Worm (Caenorhabditis elegans) whole organism, L4 larva: ENCODE measurements around the gene srx-26.
A peak's percentile ranks its signal among the peaks of the same experiment; 100 is the strongest.

ENCODE experiments used
- D1046.2 ChIP-seq: fragments of 200-800 bp; sonication (Bioruptor generic); IDR thresholded peaks from 2 replicates; pipeline ENCODE4 v1.3.6; 2022; ENCODE audit warnings: missing genetic modification characterization, missing compliant biosample characterization
- F37D6.2 ChIP-seq: sonication (generic microtip); optimal IDR thresholded peaks from 2 replicates; lab custom pipeline; 2016; ENCODE audit warnings: mild to moderate bottlenecking, missing genetic modification characterization, missing compliant biosample characterization
- F44E2.7 ChIP-seq: fragments of 200-800 bp; sonication (Bioruptor generic); IDR thresholded peaks from 2 replicates; pipeline ENCODE4 v2.1.2; 2022; ENCODE audit warnings: missing genetic modification characterization, missing compliant biosample characterization
- F49E8.2 ChIP-seq: sonication (generic microtip); optimal IDR thresholded peaks from 2 replicates; lab custom pipeline; 2016; ENCODE audit warnings: missing compliant biosample characterization, mild to moderate bottlenecking, missing genetic modification characterization, borderline replicate concordance
- Y105C5A.15 ChIP-seq: fragments of 200-800 bp; sonication (Bioruptor generic); IDR thresholded peaks from 2 replicates; pipeline ENCODE4 v1.3.6; 2022; ENCODE audit warnings: missing genetic modification characterization, missing compliant biosample characterization
- aha-1 ChIP-seq: fragments of 150-350 bp; peaks from one replicate; lab custom pipeline; 2014; ENCODE audit warnings: missing biosample characterization, missing genetic modification characterization
- ama-1 ChIP-seq: fragments of 150-350 bp; optimal IDR thresholded peaks from 2 replicates; lab custom pipeline; 2014; ENCODE audit warnings: inconsistent platforms, mixed read lengths
- ceh-32 ChIP-seq: sonication (generic microtip); optimal IDR thresholded peaks from 2 replicates; lab custom pipeline; 2016; ENCODE audit warnings: mild to moderate bottlenecking, missing genetic modification characterization, missing compliant biosample characterization; ENCODE audit not compliant: poor library complexity
- ceh-44 ChIP-seq: fragments of 200-800 bp; sonication (Bioruptor generic); IDR thresholded peaks from 2 replicates; pipeline ENCODE4 v1.3.6; 2022; ENCODE audit warnings: missing genetic modification reagents, missing genetic modification characterization, missing compliant biosample characterization
- ceh-62 ChIP-seq: sonication (generic microtip); optimal IDR thresholded peaks from 2 replicates; lab custom pipeline; 2017; ENCODE audit warnings: missing biosample characterization, missing genetic modification characterization
- ceh-82 ChIP-seq: sonication (generic microtip); optimal IDR thresholded peaks from 2 replicates; lab custom pipeline; 2017; ENCODE audit warnings: missing biosample characterization, missing genetic modification characterization
- daf-16 ChIP-seq, 3 experiments: sonication (generic microtip); optimal IDR thresholded peaks; 2 replicates each; lab custom pipeline; 2016 to 2017; ENCODE audit warnings: missing genetic modification characterization in 3 of 3, missing genetic modification reagents in 3 of 3, mild to moderate bottlenecking in 2 of 3, missing compliant biosample characterization in 2 of 3, missing biosample characterization in 1 of 3, moderate library complexity in 1 of 3
- dmd-8 ChIP-seq: fragments of 200-800 bp; sonication (Bioruptor generic); IDR thresholded peaks from 2 replicates; pipeline ENCODE4 v1.3.6; 2022; ENCODE audit warnings: missing genetic modification characterization, missing compliant biosample characterization
- dmd-9 ChIP-seq: fragments of 200-800 bp; sonication (Bioruptor generic); IDR thresholded peaks from 2 replicates; pipeline ENCODE4 v1.3.6; 2022; ENCODE audit warnings: missing genetic modification reagents, missing genetic modification characterization, missing compliant biosample characterization
- fos-1 ChIP-seq: fragments of 150-350 bp; optimal IDR thresholded peaks from 2 replicates; lab custom pipeline; 2014; ENCODE audit warnings: missing biosample characterization, missing genetic modification characterization
- gei-8 ChIP-seq: fragments of 200-800 bp; sonication (Bioruptor generic); optimal IDR thresholded peaks from 2 replicates; lab custom pipeline; 2018; ENCODE audit warnings: mild to moderate bottlenecking, missing genetic modification characterization, missing compliant biosample characterization
- hif-1 ChIP-seq, 2 experiments: sonication (generic microtip); optimal IDR thresholded peaks; 2 replicates each; lab custom pipeline; 2016 to 2017; ENCODE audit warnings: missing compliant biosample characterization in 2 of 2, missing genetic modification characterization in 2 of 2, missing genetic modification reagents in 2 of 2, missing genotype in 2 of 2, mild to moderate bottlenecking in 1 of 2
- hlh-11 ChIP-seq: fragments of 200-800 bp; sonication (Bioruptor generic); optimal IDR thresholded peaks from 2 replicates; lab custom pipeline; 2018; ENCODE audit warnings: mild to moderate bottlenecking, missing genetic modification characterization, missing compliant biosample characterization
- hmg-1.1 ChIP-seq: fragments of 200-800 bp; sonication (Bioruptor generic); IDR thresholded peaks from 2 replicates; pipeline ENCODE4 v1.3.6; 2022; ENCODE audit warnings: missing genetic modification reagents, missing genetic modification characterization, missing compliant biosample characterization
- lin-13 ChIP-seq: fragments of 150-350 bp; optimal IDR thresholded peaks from 2 replicates; lab custom pipeline; 2014; ENCODE audit warnings: missing biosample characterization, missing genetic modification reagents, missing genetic modification characterization
- lin-15B ChIP-seq: fragments of 150-350 bp; sonication (generic microtip); optimal IDR thresholded peaks from 3 replicates; lab custom pipeline; 2014; ENCODE audit warnings: missing biosample characterization, missing genetic modification characterization
- lin-38 ChIP-seq: fragments of 200-800 bp; sonication (Bioruptor generic); IDR thresholded peaks from 2 replicates; pipeline ENCODE4 v1.3.6; 2022; ENCODE audit warnings: missing genetic modification reagents, missing genetic modification characterization, missing compliant biosample characterization
- mdl-1 ChIP-seq, 2 experiments: fragments of 150-350 bp in 1 of 2; sonication (generic microtip) in 1 of 2; optimal IDR thresholded peaks; 2 replicates each; lab custom pipeline; 2014 to 2017; ENCODE audit warnings: missing biosample characterization in 2 of 2, missing genetic modification characterization in 2 of 2
- mdt-29 ChIP-seq: fragments of 200-800 bp; sonication (Bioruptor generic); IDR thresholded peaks from 2 replicates; pipeline ENCODE4 v1.3.6; 2022; ENCODE audit warnings: missing genetic modification reagents, missing genetic modification characterization, missing compliant biosample characterization
- mxl-2 ChIP-seq: fragments of 200-800 bp; sonication (Bioruptor generic); conservative IDR thresholded peaks from 2 replicates; pipeline ENCODE4 v1.3.6; 2022; ENCODE audit warnings: missing genetic modification reagents, missing genetic modification characterization, missing compliant biosample characterization
- nhr-102 ChIP-seq: sonication (generic microtip); optimal IDR thresholded peaks from 2 replicates; lab custom pipeline; 2016; ENCODE audit warnings: mild to moderate bottlenecking, missing genetic modification characterization, moderate library complexity, missing compliant biosample characterization
- pqm-1 ChIP-seq: sonication (generic microtip); optimal IDR thresholded peaks from 2 replicates; lab custom pipeline; 2017; ENCODE audit warnings: missing biosample characterization, missing genetic modification characterization
- sdz-12 ChIP-seq: fragments of 200-800 bp; sonication (Bioruptor generic); optimal IDR thresholded peaks from 2 replicates; lab custom pipeline; 2018; ENCODE audit warnings: mild to moderate bottlenecking, missing genetic modification characterization, missing compliant biosample characterization
- set-16 ChIP-seq: fragments of 200-800 bp; sonication (Bioruptor generic); IDR thresholded peaks from 2 replicates; pipeline ENCODE4 v1.3.6; 2022; ENCODE audit warnings: missing genetic modification reagents, missing genetic modification characterization, missing compliant biosample characterization
- spr-1 ChIP-seq: sonication (generic microtip); optimal IDR thresholded peaks from 2 replicates; lab custom pipeline; 2016; ENCODE audit warnings: mild to moderate bottlenecking, missing genetic modification characterization, missing compliant biosample characterization
- tag-97 ChIP-seq: fragments of 200-800 bp; sonication (Bioruptor generic); IDR thresholded peaks from 2 replicates; pipeline ENCODE4 v1.3.6; 2022; ENCODE audit warnings: missing genetic modification characterization, missing compliant biosample characterization
- tra-1 ChIP-seq: fragments of 200-800 bp; sonication (Bioruptor generic); IDR thresholded peaks from 2 replicates; pipeline ENCODE4 v1.3.6; 2022; ENCODE audit warnings: missing genetic modification reagents, missing genetic modification characterization, missing compliant biosample characterization
- unc-62 ChIP-seq, 3 experiments: fragments of 150-350 bp in 1 of 3; sonication (generic microtip); optimal IDR thresholded peaks in 2 of 3; peaks in 1 of 3; 1 replicate in 1 of 3; 2 replicates in 2 of 3; lab custom pipeline; 2014 to 2017; ENCODE audit warnings: missing biosample characterization in 3 of 3, missing genetic modification characterization in 3 of 3, missing genetic modification reagents in 3 of 3, missing genotype in 1 of 3
- zag-1 ChIP-seq: fragments of 150-350 bp; optimal IDR thresholded peaks from 2 replicates; lab custom pipeline; 2014; ENCODE audit warnings: missing biosample characterization, missing genetic modification characterization
- zfp-3 ChIP-seq: fragments of 200-800 bp; sonication (Bioruptor generic); conservative IDR thresholded peaks from 2 replicates; pipeline ENCODE4 v1.3.6; 2022; ENCODE audit warnings: missing genetic modification reagents, missing genetic modification characterization, missing compliant biosample characterization
- zip-11 ChIP-seq: fragments of 200-800 bp; sonication (Bioruptor generic); IDR thresholded peaks from 2 replicates; pipeline ENCODE4 v1.3.6; 2022; ENCODE audit warnings: missing genetic modification characterization, missing compliant biosample characterization
- ztf-11 ChIP-seq: fragments of 150-350 bp; optimal IDR thresholded peaks from 2 replicates; lab custom pipeline; 2014; ENCODE audit warnings: missing biosample characterization, missing genetic modification characterization

Gene srx-26

DNA sequence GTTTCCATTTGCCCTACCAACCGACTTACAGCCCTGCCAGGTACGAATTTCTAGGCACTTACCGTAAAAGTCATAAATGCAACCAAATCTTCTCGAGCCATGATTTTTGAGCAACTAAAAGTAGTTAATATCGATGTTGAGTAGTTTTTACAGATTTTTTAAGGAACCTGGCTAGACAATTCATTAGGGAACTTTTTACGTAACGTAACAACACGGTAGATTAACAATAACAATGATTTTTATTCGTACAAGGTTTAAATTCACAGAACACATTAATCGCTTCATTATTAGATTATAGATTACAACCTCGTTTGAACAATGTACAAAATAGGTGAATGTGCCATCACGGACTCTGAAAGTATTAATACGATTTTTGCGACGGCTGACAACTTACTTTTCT lies at the start of gene srx-26:
Gene srx-26, minus strand, starts transcription at position 101 of the 400 bp plus-strand sequence.
- TF ChIP-seq zfp-3 (no peak), tag-97 (GFP tag; lab: Robert Waterston, UW) (no peak), mdt-29 (no peak), ama-1 (lab: Kevin White, UChicago) (no peak), Y105C5A.15 (GFP tag; lab: Robert Waterston, UW) (no peak), F37D6.2 (no peak), ceh-44 (GFP tag; lab: Robert Waterston, UW) (no peak), zip-11 (GFP tag; lab: Robert Waterston, UW) (no peak), hmg-1.1 (GFP tag; lab: Robert Waterston, UW) (no peak), F49E8.2 (tag; lab: Kevin White, UChicago) (no peak), F44E2.7 (GFP tag; lab: Robert Waterston, UW) (no peak), dmd-8 (no peak), ceh-32 (tag; lab: Kevin White, UChicago) (no peak), pqm-1 (tag; lab: Kevin White, UChicago) (no peak), D1046.2 (no peak)

DNA sequence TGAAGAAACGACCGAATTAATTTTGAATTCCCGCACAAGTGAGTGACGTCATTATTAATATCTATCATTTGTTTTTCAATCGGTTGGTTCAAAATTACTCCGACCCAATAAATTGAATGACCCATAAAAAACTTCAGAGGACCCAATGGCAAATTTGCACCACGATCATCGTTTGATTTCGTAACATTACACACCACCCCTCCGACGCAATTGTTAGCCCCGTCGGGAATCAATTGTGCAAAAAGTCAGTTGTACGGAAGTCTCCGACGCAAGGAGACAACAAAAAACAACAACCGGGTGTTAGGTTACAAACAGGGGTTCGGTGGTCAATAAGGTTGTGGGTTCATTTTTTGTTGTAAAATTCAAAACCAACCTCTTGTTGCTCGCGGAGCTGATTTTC lies 49.0 kb upstream of the srx-26 start:
- TF ChIP-seq dmd-9 (GFP tag; lab: Robert Waterston, UW) (no peak), tra-1 (no peak), lin-13 (no peak), ztf-11 (tag; lab: Kevin White, UChicago) (no peak), spr-1 (tag; lab: Kevin White, UChicago) (no peak), ceh-62 (no peak), daf-16 (GFP tag; optimal IDR thresholded peaks at IDR 0.05; lab: Kevin White, UChicago) (peak in 1 of 2 experiments; percentile 68), daf-16 (tag; optimal IDR thresholded peaks at IDR 0.05; lab: Kevin White, UChicago) (no peak), unc-62 (GFP tag; optimal IDR thresholded peaks at IDR 0.05 in 1 of 2; lab: Kevin White, UChicago) (peak in 1 of 2 experiments; percentile 89), unc-62 (tag; optimal IDR thresholded peaks at IDR 0.05; lab: Kevin White, UChicago) (no peak), ceh-44 (GFP tag; lab: Robert Waterston, UW) (no peak), mdl-1 (tag; optimal IDR thresholded peaks at IDR 0.05; lab: Kevin White, UChicago) (no peak), gei-8 (GFP tag; lab: Kevin White, UChicago) (no peak), hif-1 (tag; optimal IDR thresholded peaks at IDR 0.05; lab: Kevin White, UChicago) (no peak), nhr-102 (no peak), hlh-11 (peak; percentile 14), mdt-29 (no peak), lin-38 (GFP tag; lab: Robert Waterston, UW) (no peak), zag-1 (no peak), mxl-2 (GFP tag; lab: Robert Waterston, UW) (no peak), sdz-12 (no peak), fos-1 (tag; lab: Kevin White, UChicago) (no peak), zip-11 (GFP tag; lab: Robert Waterston, UW) (no peak)

DNA sequence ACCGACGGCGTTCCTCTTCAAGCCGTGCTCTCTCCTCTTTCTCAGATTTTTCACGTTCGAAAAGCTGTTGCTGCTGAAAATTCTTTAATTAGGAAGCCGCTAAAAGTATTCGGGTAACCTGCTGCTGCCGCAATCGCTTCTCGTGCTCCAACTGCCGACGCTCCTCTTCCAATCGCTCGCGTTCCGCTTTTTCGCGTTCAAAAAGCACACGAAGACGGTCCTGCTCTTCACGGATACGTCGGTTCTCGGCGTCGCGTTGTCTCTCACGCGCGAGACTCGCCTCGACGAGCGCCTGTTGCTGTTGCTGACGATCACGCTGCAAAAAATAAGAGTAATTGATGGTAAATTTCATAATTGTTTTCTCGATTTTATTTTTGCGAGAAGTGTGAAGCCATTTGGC lies 47.8 kb upstream of the srx-26 start:
- TF ChIP-seq daf-16 (GFP tag; optimal IDR thresholded peaks at IDR 0.05; lab: Kevin White, UChicago) (peak in 1 of 2 experiments; percentile 17), daf-16 (tag; optimal IDR thresholded peaks at IDR 0.05; lab: Kevin White, UChicago) (no peak), set-16 (peak; percentile 67), mxl-2 (GFP tag; lab: Robert Waterston, UW) (no peak), aha-1 (peak; percentile 47)

DNA sequence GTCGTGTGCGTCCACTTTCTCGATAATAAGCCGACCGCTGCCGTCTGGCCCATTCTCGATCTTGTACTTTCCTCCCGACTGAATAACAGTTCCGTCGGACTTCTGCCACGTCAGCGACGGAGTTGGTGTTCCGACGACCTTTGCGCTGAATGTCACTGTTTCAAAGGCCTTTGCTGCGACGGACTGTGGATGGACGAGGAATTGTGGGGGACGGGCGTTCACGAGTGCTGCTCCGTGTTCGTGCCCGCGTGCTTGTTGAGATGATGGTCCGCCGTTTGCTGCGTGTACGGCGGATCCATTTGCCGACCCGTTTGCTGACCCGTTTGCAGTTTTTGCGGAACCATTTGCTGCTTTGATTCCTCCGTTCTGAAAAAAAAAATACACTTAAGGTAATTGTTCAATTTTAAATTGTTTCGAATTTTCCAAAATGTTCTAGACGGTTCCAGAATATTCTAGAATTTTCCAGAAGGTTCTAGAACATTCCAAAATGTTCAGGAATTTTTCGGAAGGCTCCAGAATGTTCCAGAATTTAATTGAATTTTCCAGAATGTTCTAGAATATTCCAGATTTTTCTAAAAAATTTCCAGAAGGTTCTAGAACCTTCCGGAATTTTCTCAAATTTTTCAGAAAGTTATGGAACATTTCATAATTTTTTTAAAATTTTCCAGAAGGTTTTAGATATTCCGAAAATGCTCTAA lies 46.4 kb upstream of the srx-26 start:
- TF ChIP-seq lin-15B (tag; lab: Kevin White, UChicago) (no peak), ceh-82 (tag; lab: Kevin White, UChicago) (no peak), set-16 (peak; percentile 53; the same call in 1 of the 2 replicates)
